Worm (Caenorhabditis elegans): Measurements from ENCODE around the gene ZK6.8.

DNA sequence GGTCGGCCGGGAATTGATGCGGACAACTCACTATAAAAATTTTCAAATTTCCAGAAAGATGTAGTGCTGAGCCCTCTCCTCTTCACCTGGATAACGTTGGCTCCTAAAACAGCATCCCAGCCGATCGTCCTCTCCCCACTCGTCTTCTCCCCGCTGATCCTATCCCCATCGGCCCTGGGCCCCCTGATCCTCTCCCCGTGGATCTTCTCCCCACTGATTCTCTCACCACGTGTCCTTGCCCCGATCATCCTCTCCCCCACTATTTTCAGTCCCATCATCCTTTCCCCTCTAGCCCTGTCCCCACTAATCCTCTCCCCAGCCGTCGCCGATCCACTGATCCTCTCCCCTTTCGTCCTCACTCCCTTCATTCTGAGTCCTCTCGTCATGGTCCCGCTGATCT lies 8.5 kb upstream of the ZK6.8 start:
- no peak for TF ChIP-seq ces-1 (GFP tag; optimal IDR thresholded peaks at IDR 0.05)
- TF ChIP-seq lsy-2 (tag; optimal IDR thresholded peaks at IDR 0.05) = no peak
- no peak for TF ChIP-seq unc-62 (GFP tag; optimal IDR thresholded peaks at IDR 0.05)
